Worm (Caenorhabditis elegans): ENCODE data around the gene W03G1.5.

W03G1.5 gene

ce11 chrIV:467291-467690 is 39.0 kb downstream of the W03G1.5 start:
- TF ChIP-seq sox-2 (GFP tag; IDR thresholded peaks at IDR 0.05) (no peak), dmd-4 (tag; optimal IDR thresholded peaks at IDR 0.05; ENCODE audit: borderline replicate concordance) (no peak), ttx-3 (tag; optimal IDR thresholded peaks at IDR 0.05) (no peak), lim-6 (tag; optimal IDR thresholded peaks at IDR 0.05) (no peak), ets-4 (tag; optimal IDR thresholded peaks at IDR 0.05) (no peak), fax-1 (tag; optimal IDR thresholded peaks at IDR 0.05) (no peak), K09A11.1 (tag; optimal IDR thresholded peaks at IDR 0.05; ENCODE audit: insufficient read depth) (no peak), unc-3 (GFP tag; conservative IDR thresholded peaks at IDR 0.05) (no peak), unc-3 (tag; optimal IDR thresholded peaks at IDR 0.05) (no peak), hlh-30 (tag; optimal IDR thresholded peaks at IDR 0.05; ENCODE audit: insufficient read depth) (no peak), T23F11.4 (GFP tag; optimal IDR thresholded peaks at IDR 0.05) (no peak), sox-4 (tag; optimal IDR thresholded peaks at IDR 0.05) (no peak)

DNA sequence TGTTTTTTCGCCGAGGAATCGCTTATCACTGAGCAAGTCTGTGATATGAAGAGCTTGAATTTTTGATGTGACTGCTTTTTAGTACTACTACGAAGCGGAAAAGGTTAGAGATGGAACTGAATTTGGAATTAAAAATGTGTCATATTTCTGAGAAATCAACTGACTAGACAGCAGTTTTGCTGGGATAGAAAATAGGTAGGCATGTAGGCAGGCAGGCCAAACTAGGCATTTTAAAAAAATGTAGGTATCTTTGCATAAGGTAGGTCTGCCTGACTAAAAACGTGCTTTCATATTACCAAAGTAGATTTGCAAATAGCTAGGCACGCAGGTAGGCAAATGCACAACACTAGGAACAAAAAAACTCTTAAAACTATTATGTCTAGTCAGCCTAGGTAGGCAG is 39.7 kb downstream of the W03G1.5 start:
- TF ChIP-seq fkh-10 (GFP tag; optimal IDR thresholded peaks at IDR 0.05): no peak

- TF ChIP-seq pax-1 (tag; optimal IDR thresholded peaks at IDR 0.05): no peak
- peak; percentile 44 for TF ChIP-seq elt-4 (tag; optimal IDR thresholded peaks at IDR 0.05)
These were observed 44.2 kb downstream of the W03G1.5 start for ce11 chrIV:462050-462449.

DNA sequence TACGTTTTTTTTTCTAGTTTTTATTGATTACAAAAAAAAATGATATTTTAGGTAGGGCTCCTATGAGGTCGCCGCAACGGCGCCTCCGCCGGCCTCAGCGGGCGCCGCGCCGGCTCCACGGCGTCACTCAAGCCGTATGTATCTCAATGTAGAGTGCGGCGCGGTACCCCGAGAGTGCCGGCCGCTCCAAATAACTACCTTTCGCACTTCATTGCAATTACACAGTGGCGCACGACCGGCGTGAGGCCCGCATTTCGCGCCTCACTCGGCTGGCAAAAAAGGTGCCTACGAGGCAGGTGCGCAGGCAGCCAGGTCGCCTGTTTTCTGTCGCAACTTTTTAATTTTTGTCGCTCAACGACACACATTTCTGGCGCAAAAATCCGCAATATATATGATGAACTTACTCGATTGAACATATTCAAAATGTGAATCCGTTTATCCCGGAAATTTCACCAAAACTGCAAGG is 45.6 kb downstream of the W03G1.5 start, which contains the start of gene M04G7.2:
TSS of gene M04G7.2 (minus strand) at position 416 of the 466 bp plus-strand sequence.
- TF ChIP-seq hlh-6 (tag; optimal IDR thresholded peaks at IDR 0.05) (no peak), gmeb-2 (tag; optimal IDR thresholded peaks at IDR 0.05) (no peak), unc-55 (GFP tag; optimal IDR thresholded peaks at IDR 0.05) (no peak), che-1 (tag; optimal IDR thresholded peaks at IDR 0.05) (no peak), ceh-2 (tag; optimal IDR thresholded peaks at IDR 0.05) (no peak), sox-4 (tag; optimal IDR thresholded peaks at IDR 0.05) (no peak), fkh-6 (tag; optimal IDR thresholded peaks at IDR 0.05) (no peak), Y22D7AL.16 (tag; optimal IDR thresholded peaks at IDR 0.05) (no peak), eyg-1 (tag; optimal IDR thresholded peaks at IDR 0.05) (no peak), ztf-16 (tag; optimal IDR thresholded peaks at IDR 0.05) (no peak), tbx-7 (tag; optimal IDR thresholded peaks at IDR 0.05) (no peak), elt-2 (tag; optimal IDR thresholded peaks at IDR 0.05) (no peak), ets-4 (tag; optimal IDR thresholded peaks at IDR 0.05) (no peak), ceh-18 (tag; optimal IDR thresholded peaks at IDR 0.05) (no peak), ceh-30 (tag; optimal IDR thresholded peaks at IDR 0.05) (no peak)

DNA sequence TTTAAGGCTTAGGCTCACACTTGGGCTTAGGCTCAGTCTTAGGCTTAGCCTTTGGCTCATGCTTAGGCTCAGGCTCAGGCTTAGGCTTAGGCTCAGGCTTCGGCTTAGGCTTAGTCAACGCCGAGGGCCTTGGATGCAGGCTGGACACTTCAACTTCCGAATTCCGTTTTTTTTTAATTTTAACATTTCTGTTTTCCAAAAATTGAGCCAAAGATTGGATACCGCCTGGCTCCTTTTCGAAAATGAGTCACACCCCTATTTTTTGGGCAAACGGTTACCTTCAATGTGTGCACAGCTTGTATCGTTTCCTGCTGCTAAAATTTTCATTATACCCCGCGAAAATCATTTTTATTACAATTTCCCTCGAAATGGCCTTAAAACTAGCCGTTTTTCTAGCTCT is 50.8 kb downstream of the W03G1.5 start, which contains the start of gene M04G7.1:
TSS of gene M04G7.1 (plus strand) at position 301 of the 400 bp plus-strand sequence.
- TF ChIP-seq pha-2 (tag; optimal IDR thresholded peaks at IDR 0.05): no peak
- no peak for TF ChIP-seq pqm-1 (tag; optimal IDR thresholded peaks at IDR 0.05)
- TF ChIP-seq fkh-10 (GFP tag; optimal IDR thresholded peaks at IDR 0.05): no peak
- TF ChIP-seq unc-3 (GFP tag; conservative IDR thresholded peaks at IDR 0.05): no peak
- TF ChIP-seq unc-3 (tag; optimal IDR thresholded peaks at IDR 0.05): no peak
- TF ChIP-seq ceh-19 (GFP tag; optimal IDR thresholded peaks at IDR 0.05): no peak
- no peak for TF ChIP-seq che-1 (tag; optimal IDR thresholded peaks at IDR 0.05)
- TF ChIP-seq unc-55 (GFP tag; optimal IDR thresholded peaks at IDR 0.05): no peak
- no peak for TF ChIP-seq Y22D7AL.16 (tag; optimal IDR thresholded peaks at IDR 0.05)
- TF ChIP-seq pag-3 (tag; optimal IDR thresholded peaks at IDR 0.05; ENCODE audit: borderline replicate concordance): no peak
- no peak for TF ChIP-seq C38D4.7 (GFP tag; optimal IDR thresholded peaks at IDR 0.05)
- no peak for TF ChIP-seq rnt-1 (tag; optimal IDR thresholded peaks at IDR 0.05)
- no peak for TF ChIP-seq sdc-2 (tag; optimal IDR thresholded peaks at IDR 0.05)
- TF ChIP-seq fkh-6 (tag; optimal IDR thresholded peaks at IDR 0.05): no peak
- no peak for TF ChIP-seq elt-2 (tag; optimal IDR thresholded peaks at IDR 0.05)
- no peak for TF ChIP-seq ceh-14 (tag; optimal IDR thresholded peaks at IDR 0.05)
- TF ChIP-seq hlh-6 (tag; optimal IDR thresholded peaks at IDR 0.05): no peak
- no peak for TF ChIP-seq K09A11.1 (tag; optimal IDR thresholded peaks at IDR 0.05; ENCODE audit: insufficient read depth)
- no peak for TF ChIP-seq hlh-8 (tag; optimal IDR thresholded peaks at IDR 0.05)
- no peak for TF ChIP-seq pros-1 (tag; optimal IDR thresholded peaks at IDR 0.05)
- TF ChIP-seq ref-2 (tag; optimal IDR thresholded peaks at IDR 0.05): no peak
